Worm (Caenorhabditis elegans): ENCODE results near the gene npa-1.

Gene npa-1

ce11 chrV:7069605-7070004, 6.0 kb upstream of the npa-1 start:
- TF ChIP-seq mls-2 (tag; optimal IDR thresholded peaks at IDR 0.05), result no peak
- TF ChIP-seq lin-32 (GFP tag; optimal IDR thresholded peaks at IDR 0.05), result no peak
- no peak for TF ChIP-seq mab-5 (tag; optimal IDR thresholded peaks at IDR 0.05)
- no peak for TF ChIP-seq unc-62 (GFP tag; optimal IDR thresholded peaks at IDR 0.05)
- TF ChIP-seq ham-2 (GFP tag; optimal IDR thresholded peaks at IDR 0.05), result no peak
- TF ChIP-seq pha-4 (tag; optimal IDR thresholded peaks at IDR 0.05), result no peak
- TF ChIP-seq nhr-76 (tag; optimal IDR thresholded peaks at IDR 0.05), result no peak
- no peak for TF ChIP-seq zip-8 (tag; optimal IDR thresholded peaks at IDR 0.05)
- no peak for TF ChIP-seq elt-1 (tag; optimal IDR thresholded peaks at IDR 0.05; ENCODE audit: borderline replicate concordance, insufficient read depth)
- no peak for TF ChIP-seq ztf-11 (tag; optimal IDR thresholded peaks at IDR 0.05)
- no peak for TF ChIP-seq sem-2 (GFP tag; optimal IDR thresholded peaks at IDR 0.05)
- TF ChIP-seq bed-3 (GFP tag; optimal IDR thresholded peaks at IDR 0.05), result no peak
- TF ChIP-seq nhr-12 (tag; optimal IDR thresholded peaks at IDR 0.05), result no peak
- no peak for TF ChIP-seq elt-3 (tag; optimal IDR thresholded peaks at IDR 0.05)
- no peak for TF ChIP-seq unc-120 (tag; optimal IDR thresholded peaks at IDR 0.05; ENCODE audit: poor library complexity, severe bottlenecking)

ce11 chrV:7072309-7072708, 3.3 kb upstream of the npa-1 start, which contains the start of gene F27B10.1:
TSS of gene F27B10.1 (plus strand) at chrV:7072609.
- no peak for TF ChIP-seq ceh-83 (GFP tag; optimal IDR thresholded peaks at IDR 0.05)
- TF ChIP-seq zip-8 (tag; optimal IDR thresholded peaks at IDR 0.05), result no peak
- no peak for TF ChIP-seq elt-3 (tag; optimal IDR thresholded peaks at IDR 0.05)
- TF ChIP-seq nhr-237 (tag; optimal IDR thresholded peaks at IDR 0.05), result no peak
- no peak for TF ChIP-seq unc-120 (tag; optimal IDR thresholded peaks at IDR 0.05; ENCODE audit: poor library complexity, severe bottlenecking)
- no peak for TF ChIP-seq M03D4.4 (tag; optimal IDR thresholded peaks at IDR 0.05)
- no peak for TF ChIP-seq sem-2 (GFP tag; optimal IDR thresholded peaks at IDR 0.05)
- TF ChIP-seq sptf-1 (tag; optimal IDR thresholded peaks at IDR 0.05), result no peak
- TF ChIP-seq snpc-4 (tag; optimal IDR thresholded peaks at IDR 0.05), result no peak
- TF ChIP-seq ces-1 (GFP tag; optimal IDR thresholded peaks at IDR 0.05), result no peak
- no peak for TF ChIP-seq ceh-39 (tag; optimal IDR thresholded peaks at IDR 0.05)
- no peak for TF ChIP-seq mep-1 (tag; optimal IDR thresholded peaks at IDR 0.05)
- TF ChIP-seq mab-5 (tag; optimal IDR thresholded peaks at IDR 0.05), result no peak
- no peak for TF ChIP-seq unc-62 (GFP tag; optimal IDR thresholded peaks at IDR 0.05)
- TF ChIP-seq lin-32 (GFP tag; optimal IDR thresholded peaks at IDR 0.05), result no peak
- TF ChIP-seq drap-1 (GFP tag; optimal IDR thresholded peaks at IDR 0.05), result no peak
- no peak for TF ChIP-seq pha-4 (tag; optimal IDR thresholded peaks at IDR 0.05)
- TF ChIP-seq ztf-11 (tag; optimal IDR thresholded peaks at IDR 0.05), result no peak

- no peak for TF ChIP-seq sem-2 (GFP tag; optimal IDR thresholded peaks at IDR 0.05)
- no peak for TF ChIP-seq nhr-76 (tag; optimal IDR thresholded peaks at IDR 0.05)
Observed at ce11 chrV:7076161-7076560, 574 bp downstream of the npa-1 start.

ce11 chrV:7078765-7079164, 3.2 kb downstream of the npa-1 start:
- no peak for TF ChIP-seq bed-3 (GFP tag; optimal IDR thresholded peaks at IDR 0.05)
- TF ChIP-seq zip-8 (tag; optimal IDR thresholded peaks at IDR 0.05), result no peak
- TF ChIP-seq nhr-2 (tag; optimal IDR thresholded peaks at IDR 0.05), result no peak
- TF ChIP-seq ceh-39 (tag; optimal IDR thresholded peaks at IDR 0.05), result no peak
- TF ChIP-seq ztf-11 (tag; optimal IDR thresholded peaks at IDR 0.05), result no peak
- no peak for TF ChIP-seq elt-3 (tag; optimal IDR thresholded peaks at IDR 0.05)
- TF ChIP-seq cnd-1 (tag; optimal IDR thresholded peaks at IDR 0.05), result no peak
- no peak for TF ChIP-seq ceh-43 (GFP tag; optimal IDR thresholded peaks at IDR 0.05)

ce11 chrV:7079388-7079787, 3.8 kb downstream of the npa-1 start:
- no peak for TF ChIP-seq sptf-1 (tag; optimal IDR thresholded peaks at IDR 0.05)
- TF ChIP-seq M03D4.4 (tag; optimal IDR thresholded peaks at IDR 0.05), result no peak
- TF ChIP-seq mab-5 (tag; optimal IDR thresholded peaks at IDR 0.05), result no peak
- TF ChIP-seq zip-8 (tag; optimal IDR thresholded peaks at IDR 0.05), result no peak
- TF ChIP-seq cnd-1 (tag; optimal IDR thresholded peaks at IDR 0.05), result no peak
- no peak for TF ChIP-seq ceh-83 (GFP tag; optimal IDR thresholded peaks at IDR 0.05)
- TF ChIP-seq unc-39 (tag; optimal IDR thresholded peaks at IDR 0.05), result no peak
- no peak for TF ChIP-seq mep-1 (tag; optimal IDR thresholded peaks at IDR 0.05)
- no peak for TF ChIP-seq nhr-2 (tag; optimal IDR thresholded peaks at IDR 0.05)
- TF ChIP-seq nhr-76 (tag; optimal IDR thresholded peaks at IDR 0.05), result no peak
- no peak for TF ChIP-seq flh-1 (GFP tag; optimal IDR thresholded peaks at IDR 0.05)
- no peak for TF ChIP-seq sem-2 (GFP tag; optimal IDR thresholded peaks at IDR 0.05)

Measured in whole organism, mixed stage, embryonic.